Fruit fly (Drosophila melanogaster): ENCODE measurements around the gene Naa60.
A peak's percentile ranks its signal among the peaks of the same experiment; 100 is the strongest.

The Naa60 gene

DNA sequence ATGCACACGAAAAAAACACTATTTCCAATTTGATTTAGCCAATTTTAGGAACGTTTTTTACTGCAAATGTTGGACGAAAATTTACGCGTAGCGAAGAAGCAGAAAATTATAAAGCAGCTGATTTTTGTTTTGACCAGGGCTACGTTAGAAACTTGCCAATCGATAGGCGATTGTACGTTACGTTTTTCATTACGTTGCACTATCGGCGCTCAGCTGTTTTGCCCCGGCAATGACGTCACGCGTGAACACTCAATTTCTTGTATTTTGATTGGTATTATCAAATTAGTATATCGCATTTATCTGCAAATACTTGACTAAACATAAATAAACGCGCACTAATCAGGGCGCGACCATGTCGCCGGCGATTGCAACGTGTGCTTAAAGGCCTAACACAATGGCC, 47.7 kb upstream of the Naa60 start, which contains the start of the genes fry and CG16717 (continued):
- TF ChIP-seq CkIIα-i1 (GFP tag; IDR thresholded peaks at IDR 0.05): no peak
- no peak for TF ChIP-seq Dip2 (GFP tag; IDR thresholded peaks at IDR 0.05)
- no peak for TF ChIP-seq CG2199 (GFP tag; IDR thresholded peaks at IDR 0.05)
- TF ChIP-seq dpn (GFP tag; optimal IDR thresholded peaks at IDR 0.05): no peak
- peak; percentile 85 for TF ChIP-seq CG34376 (GFP tag; optimal IDR thresholded peaks at IDR 0.05)
- peak; percentile 92 for TF ChIP-seq MBD-R2 (GFP tag; IDR thresholded peaks at IDR 0.05)
- TF ChIP-seq amos (GFP tag; IDR thresholded peaks at IDR 0.05; ENCODE audit: partially characterized antibody): peak; percentile 57; the same call in 1 of the 2 replicates
- no peak for TF ChIP-seq Mad (GFP tag; optimal IDR thresholded peaks at IDR 0.05)
- TF ChIP-seq phol (tag; optimal IDR thresholded peaks at IDR 0.05): peak; percentile 21
- peak; percentile 29 for TF ChIP-seq MESR4 (GFP tag; optimal IDR thresholded peaks at IDR 0.05)
- peak; percentile 67 for TF ChIP-seq BEAF-32 (GFP tag; optimal IDR thresholded peaks at IDR 0.05)
- peak; percentile 82 for TF ChIP-seq CG13287 (GFP tag; IDR thresholded peaks at IDR 0.05; ENCODE audit: partially characterized antibody)
- TF ChIP-seq CG4707 (GFP tag; optimal IDR thresholded peaks at IDR 0.05): no peak
- TF ChIP-seq Sry-δ (GFP tag; optimal IDR thresholded peaks at IDR 0.05): peak; percentile 26
- peak; percentile 32 for TF ChIP-seq Med (GFP tag)
- TF ChIP-seq CG9437 (GFP tag; optimal IDR thresholded peaks at IDR 0.05): peak; percentile 99
- TF ChIP-seq disco-r (GFP tag; optimal IDR thresholded peaks at IDR 0.05): no peak
- TF ChIP-seq CG12659 (GFP tag; optimal IDR thresholded peaks at IDR 0.05): no peak
- TF ChIP-seq CG13894 (tag; optimal IDR thresholded peaks at IDR 0.05): no peak
- TF ChIP-seq Aef1 (GFP tag; IDR thresholded peaks at IDR 0.05): no peak
- TF ChIP-seq CG30020 (tag; optimal IDR thresholded peaks at IDR 0.05): no peak
- peak; percentile 9 for TF ChIP-seq CG10267 (tag; optimal IDR thresholded peaks at IDR 0.05)
- TF ChIP-seq fu2 (GFP tag; optimal IDR thresholded peaks at IDR 0.05): no peak
- no peak for TF ChIP-seq rib (GFP tag; IDR thresholded peaks at IDR 0.05)
- no peak for TF ChIP-seq Hr78 (GFP tag; optimal IDR thresholded peaks at IDR 0.05)
- TF ChIP-seq lov (optimal IDR thresholded peaks at IDR 0.05): no peak
- TF ChIP-seq lov (GFP tag; IDR thresholded peaks at IDR 0.05): no peak
- no peak for TF ChIP-seq crc (GFP tag; optimal IDR thresholded peaks at IDR 0.05)
- TF ChIP-seq CG14710 (tag; optimal IDR thresholded peaks at IDR 0.05): peak; percentile 1
- TF ChIP-seq bab2 (GFP tag; optimal IDR thresholded peaks at IDR 0.05): no peak
- no peak for TF ChIP-seq CG17328 (GFP tag; IDR thresholded peaks at IDR 0.05)
- TF ChIP-seq stwl (tag; optimal IDR thresholded peaks at IDR 0.05): peak; percentile 67
- no peak for TF ChIP-seq toy (GFP tag; IDR thresholded peaks at IDR 0.05)
- TF ChIP-seq tup (GFP tag; optimal IDR thresholded peaks at IDR 0.05): no peak
- TF ChIP-seq nmo (GFP tag; optimal IDR thresholded peaks at IDR 0.05): no peak
- TF ChIP-seq Dref (GFP tag; IDR thresholded peaks at IDR 0.05): peak; percentile 74
- TF ChIP-seq mirr (GFP tag; optimal IDR thresholded peaks at IDR 0.05): peak; percentile 51
- peak; percentile 90 for TF ChIP-seq CG34224 (GFP tag; IDR thresholded peaks at IDR 0.05; ENCODE audit: partially characterized antibody)
- no peak for TF ChIP-seq Poxn (GFP tag; IDR thresholded peaks at IDR 0.05)
- TF ChIP-seq BtbVII (GFP tag; optimal IDR thresholded peaks at IDR 0.05): peak; percentile 33
- TF ChIP-seq Chrac-16 (GFP tag; optimal IDR thresholded peaks at IDR 0.05): no peak
- TF ChIP-seq MTF-1 (GFP tag; optimal IDR thresholded peaks at IDR 0.05; ENCODE audit: borderline replicate concordance): no peak
- TF ChIP-seq tin (GFP tag; optimal IDR thresholded peaks at IDR 0.05): no peak
- TF ChIP-seq CG10274 (GFP tag; optimal IDR thresholded peaks at IDR 0.05): no peak
- TF ChIP-seq CG10543 (GFP tag; optimal IDR thresholded peaks at IDR 0.05): no peak
- TF ChIP-seq NK7.1 (GFP tag; optimal IDR thresholded peaks at IDR 0.05): no peak
- no peak for TF ChIP-seq repo (GFP tag; optimal IDR thresholded peaks at IDR 0.05)
- no peak for TF ChIP-seq Gug (GFP tag; IDR thresholded peaks at IDR 0.05)
- TF ChIP-seq Opbp (GFP tag; IDR thresholded peaks at IDR 0.05; ENCODE audit: partially characterized antibody): peak; percentile 69; the same call in 2 of the 3 replicates
- peak; percentile 3 for TF ChIP-seq CG2116 (GFP tag; optimal IDR thresholded peaks at IDR 0.05)
